Worm (Caenorhabditis elegans): ENCODE measurements around the gene col-186.

Gene col-186

DNA sequence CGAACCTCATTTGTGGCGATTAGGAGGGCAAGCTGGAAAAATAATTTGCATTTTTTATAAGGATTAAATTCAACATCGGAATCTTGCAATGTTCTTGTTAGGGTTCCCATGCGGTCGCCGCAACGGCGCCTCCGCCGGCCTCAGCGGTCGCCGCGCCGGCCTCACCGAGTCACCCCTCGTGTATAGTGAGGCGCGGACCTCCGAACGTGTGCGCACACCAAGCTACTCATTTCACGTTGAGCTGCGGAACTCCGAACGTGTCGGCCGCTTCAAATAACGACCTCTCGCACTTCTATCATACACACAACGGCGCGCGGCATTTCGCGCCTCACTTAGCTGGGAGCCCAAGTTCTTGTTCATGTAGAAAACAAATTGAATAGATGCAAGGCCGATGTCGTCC, 13.4 kb upstream of the col-186 start:
- TF ChIP-seq ztf-23 (GFP tag; IDR thresholded peaks at IDR 0.05): no peak

DNA sequence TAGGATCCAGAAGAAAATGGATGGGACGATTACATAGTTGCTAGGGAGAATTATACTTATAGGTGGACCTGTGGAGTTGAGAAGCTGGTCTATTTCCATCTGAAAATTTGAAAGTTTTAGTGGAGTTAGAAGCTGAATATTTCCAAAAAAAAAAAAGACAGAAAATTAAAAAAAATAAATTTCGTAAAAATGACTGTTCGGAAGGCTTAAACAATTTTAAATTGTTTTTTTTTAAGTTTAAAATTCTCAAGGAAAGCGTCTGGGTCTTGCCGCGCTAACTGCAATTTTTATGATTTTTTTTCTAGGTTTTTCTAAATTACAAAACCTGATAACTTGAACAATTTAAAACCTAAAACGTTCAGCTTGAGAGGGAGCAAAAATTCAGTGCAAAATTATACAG, 12.1 kb upstream of the col-186 start, which contains the start of gene mrp-3:
Gene mrp-3 (minus strand): TSS at position 101 of the 400 bp plus-strand sequence.
- TF ChIP-seq med-1 (GFP tag; optimal IDR thresholded peaks at IDR 0.05; ENCODE audit: insufficient read depth): no peak

DNA sequence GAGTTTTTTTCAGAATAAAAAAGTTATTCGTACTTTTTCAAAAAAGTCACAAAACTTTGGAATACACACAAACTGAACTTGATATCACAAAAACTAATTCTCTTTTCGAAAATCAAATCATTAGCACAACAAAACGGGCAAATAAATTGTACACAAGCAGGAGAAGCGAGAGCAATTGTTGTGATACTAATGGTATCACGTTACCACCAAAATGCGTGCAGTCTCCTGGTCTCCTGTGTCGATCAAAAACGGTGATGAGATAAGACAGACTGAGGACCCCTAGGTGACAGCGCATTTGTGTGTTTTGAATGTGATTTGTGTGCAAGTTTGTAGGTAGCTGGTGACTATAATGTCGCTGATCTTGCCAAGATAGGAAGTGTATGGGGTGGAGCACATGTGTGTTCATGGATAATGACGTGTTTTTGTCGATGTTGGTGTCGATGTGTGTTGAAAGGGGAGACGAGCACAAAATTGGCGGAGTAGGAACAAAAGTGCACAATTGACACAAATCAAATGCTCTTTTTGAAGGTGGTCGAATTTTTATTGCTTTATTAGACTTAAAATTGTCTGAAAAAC, 11.4 kb upstream of the col-186 start:
- TF ChIP-seq med-1 (GFP tag; optimal IDR thresholded peaks at IDR 0.05; ENCODE audit: insufficient read depth) (no peak), T22C8.4 (GFP tag; IDR thresholded peaks at IDR 0.05) (no peak), tab-1 (GFP tag; IDR thresholded peaks at IDR 0.05) (no peak), ref-1 (GFP tag; conservative IDR thresholded peaks at IDR 0.05) (no peak), cog-1 (tag; optimal IDR thresholded peaks at IDR 0.05) (no peak), ztf-29 (GFP tag; IDR thresholded peaks at IDR 0.05) (no peak), flt-1 (GFP tag; IDR thresholded peaks at IDR 0.05) (no peak), klf-2 (GFP tag; conservative IDR thresholded peaks at IDR 0.05) (no peak), ztf-23 (GFP tag; IDR thresholded peaks at IDR 0.05) (no peak)

DNA sequence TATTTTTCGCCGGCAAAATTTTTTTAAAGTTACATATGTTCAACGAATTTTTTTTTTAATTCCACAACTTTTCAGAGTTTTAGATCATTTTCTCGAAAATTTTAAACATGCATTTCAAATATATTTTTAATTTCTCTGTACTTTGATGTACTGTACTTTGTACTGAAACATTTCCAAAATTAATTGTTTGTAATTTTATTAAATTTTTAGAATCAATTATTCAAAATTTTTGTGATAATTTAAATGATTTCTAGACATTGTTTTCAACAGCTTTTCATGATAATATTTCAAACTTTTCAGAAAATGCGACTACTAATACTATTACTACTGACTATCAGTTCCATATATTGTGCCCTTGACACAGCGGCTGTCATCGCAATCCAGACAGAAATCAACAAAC, 7.6 kb upstream of the col-186 start, which contains the start of gene mec-5:
Gene mec-5 (plus strand): TSS at position 301 of the 400 bp plus-strand sequence.
- no peak for TF ChIP-seq ztf-29 (GFP tag; IDR thresholded peaks at IDR 0.05)
- TF ChIP-seq med-1 (GFP tag; optimal IDR thresholded peaks at IDR 0.05; ENCODE audit: insufficient read depth): no peak
- TF ChIP-seq ref-1 (GFP tag; conservative IDR thresholded peaks at IDR 0.05): no peak
- TF ChIP-seq flt-1 (GFP tag; IDR thresholded peaks at IDR 0.05): no peak
- no peak for TF ChIP-seq cog-1 (tag; optimal IDR thresholded peaks at IDR 0.05)
- no peak for TF ChIP-seq ztf-23 (GFP tag; IDR thresholded peaks at IDR 0.05)
- no peak for TF ChIP-seq tab-1 (GFP tag; IDR thresholded peaks at IDR 0.05)
- no peak for TF ChIP-seq klf-2 (GFP tag; conservative IDR thresholded peaks at IDR 0.05)
- no peak for TF ChIP-seq T22C8.4 (GFP tag; IDR thresholded peaks at IDR 0.05)

DNA sequence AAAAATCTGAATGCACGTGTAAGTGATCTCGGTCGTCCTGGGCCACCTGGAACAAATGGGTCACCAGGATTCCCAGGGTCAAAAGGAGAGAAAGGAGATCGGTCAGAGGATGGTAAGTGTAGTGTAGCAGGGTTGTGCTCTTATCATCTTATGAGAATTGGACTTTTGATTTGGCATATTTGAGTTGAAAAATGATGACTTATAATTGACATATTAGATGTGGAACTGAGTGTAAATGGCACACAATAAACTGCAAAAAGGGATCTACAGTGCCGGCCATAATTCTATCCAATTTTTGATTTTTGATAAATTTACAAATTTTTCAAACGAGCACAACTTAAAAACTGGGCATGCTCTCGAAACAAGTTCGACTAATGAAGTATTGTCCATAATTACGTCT, 7.1 kb upstream of the col-186 start:
- TF ChIP-seq flt-1 (GFP tag; IDR thresholded peaks at IDR 0.05) (no peak), ztf-23 (GFP tag; IDR thresholded peaks at IDR 0.05) (no peak), tab-1 (GFP tag; IDR thresholded peaks at IDR 0.05) (no peak)

DNA sequence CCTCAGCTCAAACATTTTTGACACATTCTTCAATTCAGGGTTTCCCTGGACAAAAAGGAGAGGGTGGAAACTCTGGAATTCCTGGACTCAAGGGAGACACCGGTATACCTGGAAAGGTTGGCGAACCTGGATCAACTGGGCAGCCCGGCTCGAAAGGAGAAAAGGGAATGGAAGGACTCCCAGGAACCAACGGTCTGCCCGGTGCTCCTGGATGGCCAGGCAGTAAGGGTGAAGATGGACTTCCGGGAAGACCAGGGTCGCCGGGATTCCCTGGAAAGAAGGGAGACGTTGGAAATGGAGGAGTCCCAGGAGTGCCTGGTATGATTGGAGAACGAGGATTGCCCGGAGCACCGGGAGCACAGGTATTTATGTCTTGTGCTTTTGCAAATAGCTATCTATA, 5.5 kb upstream of the col-186 start:
- TF ChIP-seq tab-1 (GFP tag; IDR thresholded peaks at IDR 0.05) (no peak), klf-2 (GFP tag; conservative IDR thresholded peaks at IDR 0.05) (no peak), ztf-29 (GFP tag; IDR thresholded peaks at IDR 0.05) (no peak), med-1 (GFP tag; optimal IDR thresholded peaks at IDR 0.05; ENCODE audit: insufficient read depth) (no peak), ztf-23 (GFP tag; IDR thresholded peaks at IDR 0.05) (no peak), cog-1 (tag; optimal IDR thresholded peaks at IDR 0.05) (no peak), ref-1 (GFP tag; conservative IDR thresholded peaks at IDR 0.05) (no peak), flt-1 (GFP tag; IDR thresholded peaks at IDR 0.05) (no peak), T22C8.4 (GFP tag; IDR thresholded peaks at IDR 0.05) (no peak)

DNA sequence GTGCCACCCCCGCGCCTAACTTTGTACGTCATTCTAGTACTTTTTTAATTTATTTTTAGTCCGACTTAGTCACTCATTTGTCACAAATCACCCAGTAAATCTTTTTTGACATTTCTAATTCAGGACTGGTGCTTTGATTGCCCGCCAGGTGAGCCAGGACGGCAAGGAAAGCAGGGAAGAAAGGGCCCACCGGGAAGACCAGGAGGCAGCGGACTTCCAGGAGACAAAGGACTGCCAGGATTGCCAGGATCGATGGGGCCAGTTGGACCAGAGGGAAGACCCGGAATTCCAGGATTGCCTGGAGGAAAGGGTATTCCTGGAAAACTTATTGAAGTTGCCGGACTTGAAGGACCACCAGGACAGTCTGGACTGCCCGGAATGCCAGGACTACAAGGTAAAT, 1.8 kb downstream of the col-186 start:
- no peak for TF ChIP-seq ztf-29 (GFP tag; IDR thresholded peaks at IDR 0.05)
- no peak for TF ChIP-seq klf-2 (GFP tag; conservative IDR thresholded peaks at IDR 0.05)
- TF ChIP-seq cog-1 (tag; optimal IDR thresholded peaks at IDR 0.05): no peak
- TF ChIP-seq med-1 (GFP tag; optimal IDR thresholded peaks at IDR 0.05; ENCODE audit: insufficient read depth): no peak

DNA sequence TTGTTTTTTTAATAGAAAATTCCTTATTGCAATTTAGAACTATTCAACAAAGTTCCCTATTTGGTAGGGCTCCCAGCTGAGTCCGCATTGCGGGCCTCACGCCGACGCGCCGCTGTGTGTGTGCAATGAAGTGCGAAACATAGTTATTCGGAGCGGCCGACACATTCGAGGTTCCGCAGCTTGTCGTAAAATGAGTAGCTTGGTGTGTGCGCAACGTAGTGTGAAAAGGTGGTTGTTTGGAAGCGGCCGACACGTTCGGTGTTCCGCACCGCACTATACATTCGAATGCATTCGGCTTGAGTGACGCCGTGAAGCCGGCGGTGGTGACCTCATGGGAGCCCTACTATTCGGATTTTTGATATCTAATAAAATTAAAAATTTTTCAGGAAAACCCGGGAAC, 2.3 kb downstream of the col-186 start:
- TF ChIP-seq ref-1 (GFP tag; conservative IDR thresholded peaks at IDR 0.05) (no peak), T22C8.4 (GFP tag; IDR thresholded peaks at IDR 0.05) (no peak), ztf-29 (GFP tag; IDR thresholded peaks at IDR 0.05) (no peak), tab-1 (GFP tag; IDR thresholded peaks at IDR 0.05) (no peak), ztf-23 (GFP tag; IDR thresholded peaks at IDR 0.05) (no peak), flt-1 (GFP tag; IDR thresholded peaks at IDR 0.05) (no peak), klf-2 (GFP tag; conservative IDR thresholded peaks at IDR 0.05) (no peak), cog-1 (tag; optimal IDR thresholded peaks at IDR 0.05) (no peak), med-1 (GFP tag; optimal IDR thresholded peaks at IDR 0.05; ENCODE audit: insufficient read depth) (no peak)

DNA sequence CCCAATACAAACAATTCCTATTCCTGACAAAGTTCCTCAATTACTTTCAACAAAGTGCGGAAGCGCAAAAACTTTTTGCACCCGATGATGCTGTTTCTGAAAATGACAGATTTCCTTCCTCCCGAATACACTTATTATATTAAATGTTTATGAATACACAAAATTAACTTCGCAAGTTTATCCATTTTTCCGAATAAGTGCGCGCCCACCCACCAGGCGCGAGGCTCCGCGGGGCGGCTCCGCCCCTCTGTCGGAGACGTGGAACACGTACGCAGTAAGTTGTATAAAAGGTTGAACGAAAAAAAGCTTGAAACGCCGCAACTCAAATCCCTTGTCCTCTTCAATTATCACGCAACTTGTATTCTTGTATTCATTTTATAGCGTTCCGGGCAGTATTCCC, 7.5 kb downstream of the col-186 start, which contains the start of gene C09G1.5:
Gene C09G1.5 (plus strand): TSS at position 301 of the 400 bp plus-strand sequence.
- no peak for TF ChIP-seq klf-2 (GFP tag; conservative IDR thresholded peaks at IDR 0.05)
- TF ChIP-seq ztf-23 (GFP tag; IDR thresholded peaks at IDR 0.05): no peak

DNA sequence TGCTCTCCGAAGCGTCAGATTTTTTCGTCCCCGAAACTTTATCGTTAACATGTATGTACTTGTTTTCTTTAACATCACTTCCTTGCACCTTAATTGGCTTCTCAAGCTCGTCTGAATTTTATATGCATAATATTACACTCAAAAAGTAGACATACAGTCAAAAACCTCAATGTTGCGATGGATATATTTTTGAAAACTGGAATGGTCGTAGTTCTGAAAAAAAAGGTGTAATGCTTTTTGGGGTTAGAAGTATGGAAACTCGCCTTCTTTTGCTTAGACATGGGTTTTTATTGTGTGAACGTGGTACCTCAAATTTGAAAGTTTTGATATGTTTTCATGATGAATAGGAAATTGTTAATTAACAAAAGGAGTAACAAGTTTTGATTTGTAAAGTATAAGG, 31.3 kb downstream of the col-186 start, which contains the start of gene C09G1.2:
Gene C09G1.2 (minus strand): TSS at position 101 of the 400 bp plus-strand sequence.
- TF ChIP-seq med-1 (GFP tag; optimal IDR thresholded peaks at IDR 0.05; ENCODE audit: insufficient read depth) (no peak), T22C8.4 (GFP tag; IDR thresholded peaks at IDR 0.05) (no peak), ref-1 (GFP tag; conservative IDR thresholded peaks at IDR 0.05) (no peak), ztf-23 (GFP tag; IDR thresholded peaks at IDR 0.05) (no peak), klf-2 (GFP tag; conservative IDR thresholded peaks at IDR 0.05) (no peak), flt-1 (GFP tag; IDR thresholded peaks at IDR 0.05) (no peak), ztf-29 (GFP tag; IDR thresholded peaks at IDR 0.05) (no peak), cog-1 (tag; optimal IDR thresholded peaks at IDR 0.05) (no peak), tab-1 (GFP tag; IDR thresholded peaks at IDR 0.05) (no peak)

DNA sequence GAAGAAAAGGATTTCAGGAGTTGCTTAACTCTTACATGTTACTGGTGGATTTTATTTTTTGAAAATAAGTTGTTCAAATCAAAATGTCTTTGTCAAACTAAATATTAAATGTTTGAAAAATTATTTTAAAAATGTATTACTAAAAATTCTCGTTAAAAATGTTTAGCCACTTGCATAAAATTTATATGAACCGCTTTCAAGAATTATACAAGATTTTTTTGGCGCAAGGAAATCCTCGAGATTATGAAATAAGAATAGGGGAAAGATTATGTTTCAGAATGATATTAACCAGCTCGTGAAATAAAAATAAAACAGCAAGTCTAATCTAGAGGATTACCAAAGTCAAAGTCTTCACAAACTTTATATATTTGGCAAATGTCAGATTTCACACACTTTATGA, 32.0 kb downstream of the col-186 start:
- TF ChIP-seq cog-1 (tag; optimal IDR thresholded peaks at IDR 0.05) (no peak), ztf-23 (GFP tag; IDR thresholded peaks at IDR 0.05) (no peak), T22C8.4 (GFP tag; IDR thresholded peaks at IDR 0.05) (no peak), ztf-29 (GFP tag; IDR thresholded peaks at IDR 0.05) (no peak), med-1 (GFP tag; optimal IDR thresholded peaks at IDR 0.05; ENCODE audit: insufficient read depth) (no peak), ref-1 (GFP tag; conservative IDR thresholded peaks at IDR 0.05) (no peak), tab-1 (GFP tag; IDR thresholded peaks at IDR 0.05) (no peak), klf-2 (GFP tag; conservative IDR thresholded peaks at IDR 0.05) (no peak), flt-1 (GFP tag; IDR thresholded peaks at IDR 0.05) (no peak)
